Worm (Caenorhabditis elegans): ENCODE measurements around the gene twk-23.
A peak's percentile ranks its signal among the peaks of the same experiment; 100 is the strongest.

twk-23 gene

DNA sequence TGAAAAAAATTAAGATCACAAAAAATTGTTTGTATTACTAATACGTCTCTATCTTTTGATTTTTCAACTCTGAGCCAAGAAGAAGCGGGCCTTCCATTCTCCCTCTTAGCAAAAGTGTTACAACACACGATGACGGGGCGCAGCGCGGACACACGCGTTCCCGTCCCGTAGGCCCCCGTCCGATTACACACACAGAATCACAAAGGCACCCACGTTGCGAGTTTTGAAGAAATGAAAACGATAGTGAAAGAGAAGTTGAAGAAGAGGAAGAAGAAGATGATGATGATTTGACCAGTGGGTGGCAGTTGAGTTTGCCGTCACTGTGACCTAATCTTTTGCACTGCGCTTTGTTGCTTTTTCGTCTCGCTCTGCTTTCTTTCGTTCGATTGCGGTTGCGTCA, 22.6 kb upstream of the twk-23 start:
- TF ChIP-seq ceh-90 (tag; optimal IDR thresholded peaks at IDR 0.05) (no peak), pqm-1 (tag; optimal IDR thresholded peaks at IDR 0.05) (no peak), skn-1 (tag; optimal IDR thresholded peaks at IDR 0.05) (no peak), lin-35 (GFP tag; optimal IDR thresholded peaks at IDR 0.05) (no peak), mef-2 (tag; optimal IDR thresholded peaks at IDR 0.05) (no peak), rnt-1 (tag; optimal IDR thresholded peaks at IDR 0.05) (peak; percentile 21), blmp-1 (tag; optimal IDR thresholded peaks at IDR 0.05) (peak; percentile 45), F16B12.6 (tag; optimal IDR thresholded peaks at IDR 0.05) (no peak), nhr-12 (tag; optimal IDR thresholded peaks at IDR 0.05) (no peak), zip-4 (GFP tag; optimal IDR thresholded peaks at IDR 0.05) (no peak), grh-1 (GFP tag; IDR thresholded peaks at IDR 0.05) (no peak), C04F5.9 (tag; optimal IDR thresholded peaks at IDR 0.05) (no peak), nhr-237 (tag; optimal IDR thresholded peaks at IDR 0.05) (no peak), nhr-77 (tag; optimal IDR thresholded peaks at IDR 0.05) (no peak), lin-14 (GFP tag; optimal IDR thresholded peaks at IDR 0.05) (peak; percentile 79), lin-15B (tag; optimal IDR thresholded peaks at IDR 0.05) (no peak), dsc-1 (tag; optimal IDR thresholded peaks at IDR 0.05) (peak; percentile 23), pag-3 (tag; optimal IDR thresholded peaks at IDR 0.05; ENCODE audit: borderline replicate concordance, insufficient read depth) (peak; percentile 49), hpl-2 (GFP tag; optimal IDR thresholded peaks at IDR 0.05) (no peak), nhr-84 (tag; optimal IDR thresholded peaks at IDR 0.05) (no peak), lsy-2 (tag; optimal IDR thresholded peaks at IDR 0.05) (no peak)

DNA sequence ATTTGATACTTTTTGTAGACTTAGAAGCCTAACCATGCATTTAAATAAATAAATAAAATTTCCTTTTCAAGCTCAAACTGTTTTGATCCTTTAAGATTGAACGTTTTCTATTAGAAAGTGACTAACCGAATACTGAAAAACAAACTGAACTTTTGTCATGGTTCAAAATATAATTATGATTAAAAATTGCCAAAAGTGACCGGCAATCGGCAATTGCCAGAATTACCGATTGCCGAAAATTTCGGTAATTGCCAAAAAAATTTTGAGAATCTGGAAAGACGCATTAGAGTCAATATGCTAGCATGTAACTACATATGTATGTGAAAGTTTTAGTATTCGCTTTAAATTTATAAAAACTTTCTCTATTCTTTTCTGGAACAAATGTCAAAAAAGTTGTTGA, 20.3 kb upstream of the twk-23 start, which contains the start of gene M03B6.5:
TSS of gene M03B6.5 (plus strand) at position 301 of the 400 bp plus-strand sequence.
- TF ChIP-seq skn-1 (tag; optimal IDR thresholded peaks at IDR 0.05) (no peak), blmp-1 (tag; optimal IDR thresholded peaks at IDR 0.05) (no peak), ztf-11 (tag; optimal IDR thresholded peaks at IDR 0.05) (no peak), swsn-7 (tag; optimal IDR thresholded peaks at IDR 0.05) (no peak), lin-14 (GFP tag; optimal IDR thresholded peaks at IDR 0.05) (no peak), aly-2 (tag; optimal IDR thresholded peaks at IDR 0.05) (no peak), efl-3 (GFP tag; optimal IDR thresholded peaks at IDR 0.05) (no peak), C04F5.9 (tag; optimal IDR thresholded peaks at IDR 0.05) (no peak), nhr-19 (GFP tag; conservative IDR thresholded peaks at IDR 0.05) (no peak), pqm-1 (tag; optimal IDR thresholded peaks at IDR 0.05) (no peak), unc-30 (tag; optimal IDR thresholded peaks at IDR 0.05) (no peak), unc-130 (tag; optimal IDR thresholded peaks at IDR 0.05) (no peak), xbp-1 (tag; optimal IDR thresholded peaks at IDR 0.05) (no peak), ama-1 (optimal IDR thresholded peaks at IDR 0.05) (no peak)

DNA sequence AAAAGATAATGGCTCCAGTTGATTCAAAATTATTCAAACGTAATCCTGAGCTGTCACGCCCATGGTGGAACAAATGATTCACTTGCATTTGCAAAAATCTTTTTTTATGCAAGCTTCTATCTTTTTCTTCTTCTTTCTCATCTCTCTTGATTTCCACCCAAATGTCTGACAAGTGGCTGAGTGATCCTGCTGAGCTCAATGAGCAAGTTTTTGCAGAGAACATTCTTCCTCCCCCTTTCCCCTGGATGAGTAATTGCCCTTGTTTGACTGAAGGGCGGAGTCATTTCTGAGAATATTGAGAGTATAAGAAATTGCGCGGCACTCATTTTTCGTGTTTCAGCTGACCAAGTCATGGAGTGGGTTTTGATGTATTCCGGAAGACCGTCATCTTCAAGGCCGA, 17.9 kb upstream of the twk-23 start, which contains the start of gene M03B6.1:
TSS of gene M03B6.1 (plus strand) at position 334 of the 400 bp plus-strand sequence.
- no peak for TF ChIP-seq sox-4 (tag; optimal IDR thresholded peaks at IDR 0.05)
- peak; percentile 31 for TF ChIP-seq egl-13 (tag; optimal IDR thresholded peaks at IDR 0.05)
- TF ChIP-seq C16A3.4 (tag; optimal IDR thresholded peaks at IDR 0.05), result no peak
- TF ChIP-seq dsc-1 (tag; optimal IDR thresholded peaks at IDR 0.05), result peak; percentile 61
- peak; percentile 29 for TF ChIP-seq fkh-8 (tag; optimal IDR thresholded peaks at IDR 0.05)
- TF ChIP-seq fos-1 (tag; optimal IDR thresholded peaks at IDR 0.05), result no peak
- TF ChIP-seq lin-39 (tag; optimal IDR thresholded peaks at IDR 0.05), result no peak
- TF ChIP-seq lin-14 (GFP tag; optimal IDR thresholded peaks at IDR 0.05), result peak; percentile 60
- peak; percentile 10 for TF ChIP-seq nhr-71 (tag; optimal IDR thresholded peaks at IDR 0.05)
- TF ChIP-seq skn-1 (tag; optimal IDR thresholded peaks at IDR 0.05), result no peak

DNA sequence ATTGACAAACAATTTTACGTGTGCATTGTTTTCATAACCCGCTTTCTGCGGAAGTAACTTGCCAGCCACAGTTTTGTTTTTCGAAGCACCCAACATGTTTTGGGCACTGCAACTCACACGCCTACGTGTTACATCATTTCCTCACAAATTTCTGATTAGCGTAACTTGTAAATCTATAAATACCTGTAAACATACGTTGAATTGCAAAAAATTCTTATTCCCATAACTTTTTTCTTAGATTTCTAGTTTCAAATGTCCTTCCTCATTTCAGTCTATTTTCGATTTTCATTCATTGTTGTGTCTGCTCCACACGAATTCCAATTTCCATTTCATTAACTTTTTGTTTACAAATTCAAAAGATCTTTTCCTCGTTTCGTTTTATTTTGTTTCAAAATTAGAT, 17.0 kb upstream of the twk-23 start:
- TF ChIP-seq egl-13 (tag; optimal IDR thresholded peaks at IDR 0.05) (no peak), mdl-1 (tag; optimal IDR thresholded peaks at IDR 0.05) (no peak), ets-5 (GFP tag; IDR thresholded peaks at IDR 0.05) (no peak), elt-3 (tag; optimal IDR thresholded peaks at IDR 0.05) (no peak), fos-1 (tag; optimal IDR thresholded peaks at IDR 0.05) (no peak), lin-14 (GFP tag; optimal IDR thresholded peaks at IDR 0.05) (no peak), Y116A8C.19 (tag; optimal IDR thresholded peaks at IDR 0.05; ENCODE audit: borderline replicate concordance) (no peak), tlp-1 (tag; optimal IDR thresholded peaks at IDR 0.05) (no peak)

All from whole organism, L1 larva.